Fruit fly (Drosophila melanogaster): ENCODE measurements around the gene CG45045.

DNA sequence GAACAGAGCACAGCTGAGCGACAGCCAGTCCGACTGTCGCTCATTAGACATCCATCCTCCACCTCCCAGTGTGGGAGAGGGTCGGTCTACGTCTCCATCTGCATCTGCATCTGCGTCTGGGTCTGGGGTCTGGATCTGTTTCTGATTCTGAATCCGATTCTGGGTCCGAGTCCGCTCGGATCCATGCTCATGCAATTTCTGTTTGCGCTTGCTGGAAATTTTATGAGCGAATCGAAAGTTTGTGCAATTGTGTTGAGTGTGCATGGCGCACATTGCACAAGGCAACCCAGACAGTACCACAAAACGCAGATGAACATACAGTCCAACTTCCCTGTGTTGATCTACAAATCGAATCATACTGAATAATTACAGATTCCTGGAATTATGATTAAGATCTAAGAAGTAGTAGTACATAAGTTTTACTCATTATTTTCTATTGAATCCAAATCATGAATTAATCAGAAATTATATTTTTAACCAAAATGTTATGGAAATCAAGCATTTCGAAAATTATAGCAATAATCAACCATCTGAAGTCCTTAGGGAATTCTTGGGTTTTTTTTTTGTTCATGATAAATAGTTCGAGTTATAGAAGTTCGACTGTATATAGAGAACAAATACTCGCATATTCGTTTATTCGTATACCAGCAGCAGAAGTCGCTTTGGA, 35.8 kb downstream of the CG45045 start:
- TF ChIP-seq CG9139 (GFP tag; optimal IDR thresholded peaks at IDR 0.05): peak; percentile 87
- TF ChIP-seq Sox14 (GFP tag; optimal IDR thresholded peaks at IDR 0.05): peak; percentile 97
- TF ChIP-seq CG16779 (tag; optimal IDR thresholded peaks at IDR 0.05): peak; percentile 89
- no peak for TF ChIP-seq fkh (GFP tag; optimal IDR thresholded peaks at IDR 0.05)
- TF ChIP-seq Sox15 (GFP tag; optimal IDR thresholded peaks at IDR 0.05): peak; percentile 93
- TF ChIP-seq Blimp-1 (GFP tag; optimal IDR thresholded peaks at IDR 0.05): peak; percentile 78
- TF ChIP-seq acj6 (GFP tag; optimal IDR thresholded peaks at IDR 0.05): peak; percentile 96
- peak; percentile 22 for TF ChIP-seq CG6854 (GFP tag; optimal IDR thresholded peaks at IDR 0.05)
- peak; percentile 94 for TF ChIP-seq Gug (GFP tag; IDR thresholded peaks at IDR 0.05)
- peak; percentile 86 to 91 for TF ChIP-seq ss (GFP tag; optimal IDR thresholded peaks at IDR 0.05)
- TF ChIP-seq CG8119 (GFP tag; IDR thresholded peaks at IDR 0.05): peak; percentile 97

Data from whole organism, prepupa.